Worm (Caenorhabditis elegans) whole organism, L4/young adult: ENCODE data around the gene exos-7.

Experiments
- W03F9.2 ChIP-seq: fragments of 150-350 bp; optimal IDR thresholded peaks from 2 replicates; lab custom pipeline; 2014; ENCODE audit warnings: missing biosample characterization, missing genetic modification characterization
- him-1 ChIP-seq: sonication (generic microtip); optimal IDR thresholded peaks from 2 replicates; lab custom pipeline; 2016; ENCODE audit warnings: missing genotype, missing genetic modification reagents, missing genetic modification characterization, missing compliant biosample characterization

DNA sequence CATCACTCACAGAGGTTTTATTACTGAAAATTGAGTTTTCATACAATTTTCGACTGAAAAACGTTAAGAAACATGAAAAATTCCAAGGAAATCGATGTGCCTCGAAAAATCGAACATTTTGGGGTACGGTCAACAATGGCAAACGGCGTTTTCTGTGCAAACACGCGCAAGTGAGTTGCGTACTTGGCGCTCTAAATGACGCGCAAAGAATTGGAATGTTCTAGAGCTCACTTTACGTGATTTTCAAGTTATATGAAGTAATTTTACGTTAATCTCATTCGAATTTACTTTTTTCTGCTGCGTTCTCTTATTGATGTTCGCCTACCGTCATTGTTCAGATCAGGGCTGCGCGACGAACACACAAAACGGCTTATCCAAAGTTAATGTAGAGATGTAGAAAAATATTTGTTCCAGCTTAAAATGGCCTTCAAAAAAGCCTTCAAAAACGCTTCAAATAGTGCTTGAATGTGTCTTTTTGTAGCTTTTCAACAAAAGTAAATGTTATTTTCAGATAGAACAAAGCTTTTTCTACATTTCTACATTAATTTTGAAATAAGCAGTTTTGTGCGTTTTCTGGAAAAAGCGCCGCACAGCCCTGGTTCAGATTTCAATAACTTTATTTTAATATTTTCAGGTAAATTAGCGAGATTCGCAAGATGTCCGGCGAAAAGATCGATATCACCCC is 7.0 kb downstream of the exos-7 start, which contains the start of the genes F31D4.2 and fkb-6:
- TF ChIP-seq W03F9.2 (tag; lab: Kevin White, UChicago) (peak; percentile 76), him-1 (tag; lab: Kevin White, UChicago) (peak; percentile 2)
